Fruit fly (Drosophila melanogaster): ENCODE results near the gene CG3226.

- TF ChIP-seq CTCF (optimal IDR thresholded peaks at IDR 0.05) = no peak
- TF ChIP-seq CG8478 (optimal IDR thresholded peaks at IDR 0.05) = no peak
These were observed 32.5 kb downstream of the CG3226 start for dm6 chrX:6621566-6622006.
